Worm (Caenorhabditis elegans): ENCODE data around the gene Y49F6B.20.

DNA sequence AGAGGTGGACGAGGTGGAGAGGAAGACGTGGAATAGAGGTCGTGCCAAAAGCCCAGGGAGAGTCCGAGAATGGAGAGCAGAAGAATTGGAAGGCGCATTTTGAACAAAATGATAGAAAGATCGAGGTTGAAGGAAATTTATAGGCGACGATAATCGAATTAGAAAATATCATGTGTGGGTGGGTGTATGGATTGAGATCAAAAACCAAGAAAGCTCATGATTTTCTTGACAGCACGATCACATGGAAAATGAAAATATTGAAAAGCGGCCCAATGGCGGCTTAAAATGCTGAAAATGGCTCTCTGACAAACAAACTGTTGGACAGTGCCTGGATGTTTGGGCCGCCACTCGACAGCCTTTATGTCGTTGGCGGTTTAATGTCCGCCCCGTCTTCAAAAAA lies 7.4 kb downstream of the Y49F6B.20 start, which contains the start of gene C16C8.9:
- no peak for TF ChIP-seq lin-13 (tag; optimal IDR thresholded peaks at IDR 0.05)
- no peak for TF ChIP-seq zip-8 (tag; optimal IDR thresholded peaks at IDR 0.05)
- no peak for TF ChIP-seq flh-1 (GFP tag; optimal IDR thresholded peaks at IDR 0.05)
- TF ChIP-seq ham-2 (GFP tag; optimal IDR thresholded peaks at IDR 0.05) = no peak
- TF ChIP-seq unc-62 (GFP tag; optimal IDR thresholded peaks at IDR 0.05) = no peak
- TF ChIP-seq elt-1 (tag; optimal IDR thresholded peaks at IDR 0.05; ENCODE audit: borderline replicate concordance, insufficient read depth) = no peak
- TF ChIP-seq nhr-28 (tag; optimal IDR thresholded peaks at IDR 0.05) = no peak
- TF ChIP-seq unc-120 (tag; optimal IDR thresholded peaks at IDR 0.05; ENCODE audit: poor library complexity, severe bottlenecking) = no peak
- no peak for TF ChIP-seq ztf-11 (tag; optimal IDR thresholded peaks at IDR 0.05)
- no peak for TF ChIP-seq pha-4 (tag; optimal IDR thresholded peaks at IDR 0.05)
- TF ChIP-seq sptf-1 (tag; optimal IDR thresholded peaks at IDR 0.05) = no peak
- no peak for TF ChIP-seq snpc-4 (tag; optimal IDR thresholded peaks at IDR 0.05)
- no peak for TF ChIP-seq mep-1 (tag; optimal IDR thresholded peaks at IDR 0.05)
- TF ChIP-seq blmp-1 (tag; optimal IDR thresholded peaks at IDR 0.05) = no peak
